Fruit fly (Drosophila melanogaster): ENCODE data around the gene CG2875.

Gene CG2875

DNA sequence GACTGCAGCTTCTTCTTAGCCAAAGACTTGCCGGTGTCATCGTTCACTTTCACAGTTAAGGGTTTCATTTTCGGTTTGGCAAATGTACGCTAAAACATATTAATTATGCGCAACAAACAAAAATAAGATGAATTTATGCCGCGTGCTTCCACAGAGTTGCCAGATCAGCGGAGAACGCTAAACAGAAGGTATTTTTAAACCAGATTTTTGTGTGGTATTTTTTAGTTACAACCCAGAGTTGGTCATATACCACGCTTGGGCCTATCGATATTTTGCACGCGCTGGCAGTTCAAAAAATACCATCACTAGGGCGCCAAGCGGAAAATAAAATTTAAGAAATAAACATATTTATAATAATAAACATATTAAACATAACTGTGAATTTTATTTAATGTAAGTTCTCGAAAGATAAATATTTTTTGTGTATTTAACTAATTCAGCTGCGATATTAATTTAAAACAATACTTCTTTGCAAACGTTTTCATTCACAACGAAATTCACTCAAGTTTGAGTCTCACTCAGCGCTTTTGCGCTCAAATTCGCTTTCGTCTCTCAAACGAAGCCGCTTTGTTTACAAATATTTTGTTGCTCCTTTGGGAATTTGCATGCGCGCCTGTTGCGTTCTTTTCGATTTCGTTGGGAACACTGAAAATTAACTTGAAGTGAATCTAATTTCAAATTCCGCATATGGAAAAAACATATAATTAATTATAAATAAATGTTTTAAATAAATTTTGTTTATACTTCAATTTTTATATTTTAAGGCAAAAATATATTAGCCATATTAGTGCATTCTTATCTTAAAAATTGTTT, at the start of gene CG2875:
CG2875 (minus strand) TSS at position 185 of the 813 bp plus-strand sequence.
- no peak for TF ChIP-seq foxo (GFP tag; optimal IDR thresholded peaks at IDR 0.05)
- peak; percentile 5 for TF ChIP-seq Myc (optimal IDR thresholded peaks at IDR 0.05)

- TF ChIP-seq foxo (GFP tag; optimal IDR thresholded peaks at IDR 0.05) (no peak), Jra (GFP tag; optimal IDR thresholded peaks at IDR 0.05) (no peak), Sp1 (GFP tag; optimal IDR thresholded peaks at IDR 0.05) (no peak), woc (GFP tag; optimal IDR thresholded peaks at IDR 0.05) (no peak), OdsH (GFP tag; optimal IDR thresholded peaks at IDR 0.05) (no peak), pan (optimal IDR thresholded peaks at IDR 0.05) (no peak), usp (GFP tag; optimal IDR thresholded peaks at IDR 0.05) (no peak)
Measured at dm6 chrX:3594245-3594644, 20.8 kb upstream of the CG2875 start.

dm6 chrX:3586278-3586677, 12.9 kb upstream of the CG2875 start:
- TF ChIP-seq h (GFP tag; optimal IDR thresholded peaks at IDR 0.05), result no peak
- peak; percentile 93 for TF ChIP-seq Dfd (GFP tag; optimal IDR thresholded peaks at IDR 0.05)

DNA sequence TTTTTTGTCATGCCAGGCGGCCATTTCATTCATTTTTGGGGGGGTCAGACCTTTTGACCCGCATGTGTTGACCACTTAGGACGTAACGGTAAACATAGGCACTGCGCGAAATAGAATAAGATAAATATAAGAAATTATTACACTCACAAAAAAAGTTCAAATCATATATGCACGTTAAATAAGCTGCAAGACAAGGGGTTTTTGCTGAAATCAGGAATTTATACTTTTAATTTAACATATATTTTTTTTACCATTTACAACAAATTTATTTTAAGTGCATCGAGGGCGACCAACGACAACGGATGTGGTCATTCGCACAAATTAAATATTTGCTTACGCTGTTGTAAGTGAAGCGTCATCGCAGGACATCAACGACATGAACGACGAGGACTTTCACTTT, 7.8 kb upstream of the CG2875 start:
- TF ChIP-seq fru (GFP tag; optimal IDR thresholded peaks at IDR 0.05) (no peak), Hnf4 (GFP tag; optimal IDR thresholded peaks at IDR 0.05) (no peak), dsf (GFP tag; optimal IDR thresholded peaks at IDR 0.05; ENCODE audit: borderline replicate concordance) (no peak), woc (GFP tag; optimal IDR thresholded peaks at IDR 0.05) (no peak)

DNA sequence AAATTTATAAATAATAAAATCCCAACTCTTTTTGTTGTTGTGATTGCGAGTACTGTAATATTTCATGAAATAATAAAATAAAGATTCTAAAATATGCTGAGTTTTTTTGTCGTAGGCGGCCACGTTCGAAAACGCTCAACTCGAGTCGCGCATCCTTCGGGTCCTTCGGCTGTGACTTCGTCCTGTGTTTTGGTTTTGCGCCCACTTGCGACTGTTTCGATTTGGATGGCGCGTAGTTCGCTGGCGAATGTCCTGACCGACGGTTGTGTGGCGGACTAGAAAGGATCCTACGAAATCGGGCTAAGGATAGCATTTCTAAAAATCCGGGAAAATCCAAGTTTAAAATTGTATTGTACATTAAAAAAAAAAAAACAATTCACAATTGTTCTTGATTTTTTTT, 884 bp upstream of the CG2875 start, which contains the start of gene AstA-R1:
AstA-R1 (plus strand) TSS at position 231 of the 400 bp plus-strand sequence.
- TF ChIP-seq Hnf4 (GFP tag; optimal IDR thresholded peaks at IDR 0.05) (no peak), Hr83 (GFP tag; optimal IDR thresholded peaks at IDR 0.05; ENCODE audit: poor library complexity, severe bottlenecking) (no peak), woc (GFP tag; optimal IDR thresholded peaks at IDR 0.05) (no peak), CrebA (GFP tag; optimal IDR thresholded peaks at IDR 0.05; ENCODE audit: borderline replicate concordance) (no peak), CG32264 (GFP tag; optimal IDR thresholded peaks at IDR 0.05) (no peak), Dif (GFP tag; optimal IDR thresholded peaks at IDR 0.05; ENCODE audit: partially characterized antibody) (no peak), Rel (GFP tag; optimal IDR thresholded peaks at IDR 0.05) (no peak), Rel (tag; optimal IDR thresholded peaks at IDR 0.05) (no peak), Vsx2 (GFP tag; optimal IDR thresholded peaks at IDR 0.05; ENCODE audit: partially characterized antibody) (no peak), br (GFP tag; optimal IDR thresholded peaks at IDR 0.05) (no peak), dmrt93B (GFP tag; optimal IDR thresholded peaks at IDR 0.05) (no peak), Sp1 (GFP tag; optimal IDR thresholded peaks at IDR 0.05) (no peak), psq (GFP tag; optimal IDR thresholded peaks at IDR 0.05) (no peak), GATAd (GFP tag; optimal IDR thresholded peaks at IDR 0.05) (no peak), jim (GFP tag; optimal IDR thresholded peaks at IDR 0.05) (no peak), usp (GFP tag; optimal IDR thresholded peaks at IDR 0.05) (no peak), HLH106 (tag; optimal IDR thresholded peaks at IDR 0.05) (no peak), ey (GFP tag; optimal IDR thresholded peaks at IDR 0.05) (no peak), rgr (GFP tag; optimal IDR thresholded peaks at IDR 0.05) (no peak), OdsH (GFP tag; optimal IDR thresholded peaks at IDR 0.05) (no peak), Myc (optimal IDR thresholded peaks at IDR 0.05) (no peak)

DNA sequence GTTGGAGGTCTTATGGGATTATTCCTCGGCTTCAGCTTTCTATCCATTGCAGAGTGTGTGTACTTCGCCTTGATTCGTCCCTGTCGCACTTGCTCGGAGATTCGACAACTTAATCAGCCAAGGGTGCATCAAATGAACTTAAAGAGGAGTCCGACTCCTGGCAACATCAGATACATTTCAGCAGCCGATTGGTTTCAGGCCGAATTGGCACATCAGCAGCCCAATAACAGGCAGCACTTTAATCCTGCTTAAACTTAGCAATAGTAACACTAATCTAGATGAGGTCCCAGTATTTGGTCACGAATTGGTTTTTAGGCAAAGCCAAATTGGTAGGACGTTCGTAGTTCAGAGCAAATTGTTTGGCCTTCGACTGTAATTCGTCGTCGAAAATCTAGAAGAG, 1.9 kb downstream of the CG2875 start, which contains the start of gene DIP-alpha:
DIP-alpha (minus strand) TSS at position 101 of the 400 bp plus-strand sequence.
- TF ChIP-seq Jra (GFP tag; optimal IDR thresholded peaks at IDR 0.05) (no peak), brk (GFP tag; optimal IDR thresholded peaks at IDR 0.05) (no peak), jim (GFP tag; optimal IDR thresholded peaks at IDR 0.05) (no peak), HLH106 (tag; optimal IDR thresholded peaks at IDR 0.05) (no peak), dmrt93B (GFP tag; optimal IDR thresholded peaks at IDR 0.05) (no peak), CG32264 (GFP tag; optimal IDR thresholded peaks at IDR 0.05) (no peak)
